Fruit fly (Drosophila melanogaster): ENCODE results near the gene Prx4.

The Prx4 gene

dm6 chr3L:3046325-3047156, 4.4 kb downstream of the Prx4 start, which contains the start of the genes scramb2 and Sk2 (continued):
- TF ChIP-seq salr (GFP tag; optimal IDR thresholded peaks at IDR 0.05) = peak; percentile 92 to 95
- peak; percentile 97 to 98 for TF ChIP-seq ss (GFP tag; optimal IDR thresholded peaks at IDR 0.05)
- TF ChIP-seq Eip75B (GFP tag; optimal IDR thresholded peaks at IDR 0.05) = peak; percentile 94
- TF ChIP-seq CG10631 (GFP tag; optimal IDR thresholded peaks at IDR 0.05) = peak; percentile 95
- TF ChIP-seq CG3919 (GFP tag; optimal IDR thresholded peaks at IDR 0.05) = peak; percentile 97
- TF ChIP-seq fkh (GFP tag; optimal IDR thresholded peaks at IDR 0.05) = peak; percentile 65
- peak; percentile 95 for TF ChIP-seq esn (GFP tag; optimal IDR thresholded peaks at IDR 0.05)
- TF ChIP-seq CG11902 (GFP tag; optimal IDR thresholded peaks at IDR 0.05) = peak; percentile 89
- peak; percentile 98 for TF ChIP-seq Eip78C (GFP tag)
- peak; percentile 95 for TF ChIP-seq Eip93F (GFP tag; optimal IDR thresholded peaks at IDR 0.05)
- peak; percentile 84 for TF ChIP-seq fd85E (GFP tag; optimal IDR thresholded peaks at IDR 0.05)
- peak; percentile 98 for TF ChIP-seq CG6276 (GFP tag; optimal IDR thresholded peaks at IDR 0.05)
- peak; percentile 95 for TF ChIP-seq CG11762 (GFP tag; optimal IDR thresholded peaks at IDR 0.05; ENCODE audit: insufficient read depth)
- peak; percentile 94 for TF ChIP-seq CG11294 (GFP tag; IDR thresholded peaks at IDR 0.05)
- peak; percentile 99 for TF ChIP-seq eg (GFP tag; IDR thresholded peaks at IDR 0.05)
- peak; percentile 94 for TF ChIP-seq Met (GFP tag; optimal IDR thresholded peaks at IDR 0.05)
- TF ChIP-seq Blimp-1 (GFP tag; optimal IDR thresholded peaks at IDR 0.05) = peak; percentile 87
- TF ChIP-seq CG6854 (GFP tag; optimal IDR thresholded peaks at IDR 0.05) = peak; percentile 92
- TF ChIP-seq fd59A (GFP tag; optimal IDR thresholded peaks at IDR 0.05) = peak; percentile 94
- TF ChIP-seq Gug (GFP tag; IDR thresholded peaks at IDR 0.05) = peak; percentile 95
- peak; percentile 91 for TF ChIP-seq Sox15 (GFP tag; optimal IDR thresholded peaks at IDR 0.05)
- TF ChIP-seq Sox102F (GFP tag; optimal IDR thresholded peaks at IDR 0.05) = peak; percentile 95
- TF ChIP-seq CG34406 (GFP tag; optimal IDR thresholded peaks at IDR 0.05) = peak; percentile 96
- peak; percentile 51 for TF ChIP-seq Hr38 (GFP tag; optimal IDR thresholded peaks at IDR 0.05)
- TF ChIP-seq CG32006 (GFP tag; optimal IDR thresholded peaks at IDR 0.05) = peak; percentile 97
- peak; percentile 94 for TF ChIP-seq CG8632 (GFP tag; optimal IDR thresholded peaks at IDR 0.05)
- peak; percentile 98 for TF ChIP-seq CG6163 (GFP tag; IDR thresholded peaks at IDR 0.05)
- peak; percentile 96 for TF ChIP-seq OdsH (GFP tag; optimal IDR thresholded peaks at IDR 0.05)
- peak; percentile 95 for TF ChIP-seq CG1621 (tag; optimal IDR thresholded peaks at IDR 0.05)
- TF ChIP-seq Hr4 (GFP tag; optimal IDR thresholded peaks at IDR 0.05) = peak; percentile 97
- TF ChIP-seq CG6792 (GFP tag; optimal IDR thresholded peaks at IDR 0.05) = peak; percentile 94

dm6 chr3L:3048647-3049046, 6.5 kb downstream of the Prx4 start:
- TF ChIP-seq CG32006 (GFP tag; optimal IDR thresholded peaks at IDR 0.05) (no peak), svp (GFP tag) (no peak), pdm3 (GFP tag; optimal IDR thresholded peaks at IDR 0.05) (no peak), eg (GFP tag; IDR thresholded peaks at IDR 0.05) (no peak)

dm6 chr3L:3050185-3050584, 8.0 kb downstream of the Prx4 start, which contains the start of gene CG32485:
CG32485 (plus strand) TSS chr3L:3050323.
- TF ChIP-seq CG10669 (GFP tag; optimal IDR thresholded peaks at IDR 0.05) (no peak), CG6163 (GFP tag; IDR thresholded peaks at IDR 0.05) (peak; percentile 59; the same call in 2 of the 3 replicates), CG6276 (GFP tag; optimal IDR thresholded peaks at IDR 0.05) (no peak), CG15336 (GFP tag; IDR thresholded peaks at IDR 0.05) (peak; percentile 38; the same call in 1 of the 2 replicates), CG3032 (tag; optimal IDR thresholded peaks at IDR 0.05) (peak; percentile 27), CG7368 (GFP tag; optimal IDR thresholded peaks at IDR 0.05) (no peak), Eip78C (GFP tag) (peak; percentile 33), Ets96B (tag; optimal IDR thresholded peaks at IDR 0.05) (peak; percentile 25), CG8119 (GFP tag; IDR thresholded peaks at IDR 0.05) (peak; percentile 58; the same call in 1 of the 3 replicates), eg (GFP tag; IDR thresholded peaks at IDR 0.05) (peak; percentile 40; the same call in 2 of the 3 replicates), Eip75B (GFP tag; optimal IDR thresholded peaks at IDR 0.05) (no peak), ss (GFP tag; optimal IDR thresholded peaks at IDR 0.05) (peak in 1 of 2 experiments; percentile 22), CG3919 (GFP tag; optimal IDR thresholded peaks at IDR 0.05) (no peak), CG6854 (GFP tag; optimal IDR thresholded peaks at IDR 0.05) (peak; percentile 5)

Data from whole organism, prepupa.